Worm (Caenorhabditis elegans) whole organism, L4/young adult: Measurements from ENCODE around the gene rps-21.

Experiments
- W03F9.2 ChIP-seq: fragments of 150-350 bp; optimal IDR thresholded peaks from 2 replicates; lab custom pipeline; 2014; ENCODE audit warnings: missing biosample characterization, missing genetic modification characterization
- dao-5 ChIP-seq: sonication (generic microtip); optimal IDR thresholded peaks from 2 replicates; lab custom pipeline; 2016; ENCODE audit warnings: missing genotype, missing genetic modification characterization, moderate library complexity, missing compliant biosample characterization
- him-1 ChIP-seq: sonication (generic microtip); optimal IDR thresholded peaks from 2 replicates; lab custom pipeline; 2016; ENCODE audit warnings: missing genotype, missing genetic modification reagents, missing genetic modification characterization, missing compliant biosample characterization

- TF ChIP-seq him-1 = no peak
- TF ChIP-seq dao-5 (tag; lab: Kevin White, UChicago) = no peak
- TF ChIP-seq W03F9.2 (tag; lab: Kevin White, UChicago) = no peak
These were observed 28.4 kb downstream of the rps-21 start, which contains the start of gene rnp-7 for ce11 chrIII:7161055-7161454.
